Worm (Caenorhabditis elegans) whole organism, L3 larva: ENCODE measurements around the gene kcnl-1.

ENCODE experiments used
- ceh-28 ChIP-seq: fragments of 150-350 bp; optimal IDR thresholded peaks from 2 replicates; lab custom pipeline; 2014; ENCODE audit warnings: missing biosample characterization, missing genetic modification reagents, missing genetic modification characterization
- ceh-82 ChIP-seq: fragments of 150-350 bp; optimal IDR thresholded peaks from 2 replicates; lab custom pipeline; 2014; ENCODE audit warnings: missing biosample characterization, missing genetic modification characterization
- egl-5 ChIP-seq: fragments of 150-350 bp; optimal IDR thresholded peaks from 2 replicates; lab custom pipeline; 2017; ENCODE audit warnings: missing biosample characterization, missing genetic modification reagents, missing genetic modification characterization, inconsistent platforms
- elt-2 ChIP-seq: sonication (generic microtip); optimal IDR thresholded peaks from 2 replicates; lab custom pipeline; 2016; ENCODE audit warnings: missing genetic modification reagents, mild to moderate bottlenecking, missing genetic modification characterization, missing compliant biosample characterization
- fos-1 ChIP-seq: fragments of 150-350 bp; optimal IDR thresholded peaks from 2 replicates; lab custom pipeline; 2014; ENCODE audit warnings: missing biosample characterization, missing genetic modification characterization
- hmg-11 ChIP-seq: sonication (generic microtip); optimal IDR thresholded peaks from 2 replicates; lab custom pipeline; 2016; ENCODE audit warnings: missing genetic modification characterization, missing compliant biosample characterization
- jun-1 ChIP-seq: fragments of 150-350 bp; optimal IDR thresholded peaks from 2 replicates; lab custom pipeline; 2014; ENCODE audit warnings: missing biosample characterization, missing genetic modification reagents, missing genetic modification characterization
- lin-15B ChIP-seq: fragments of 150-350 bp; optimal IDR thresholded peaks from 2 replicates; lab custom pipeline; 2014; ENCODE audit warnings: missing biosample characterization, missing genetic modification characterization
- lin-39 ChIP-seq: fragments of 150-350 bp; optimal IDR thresholded peaks from 2 replicates; lab custom pipeline; 2018; ENCODE audit warnings: missing biosample characterization, missing genetic modification reagents, missing genetic modification characterization
- mml-1 ChIP-seq: fragments of 150-350 bp; sonication (generic microtip); optimal IDR thresholded peaks from 3 replicates; lab custom pipeline; 2014; ENCODE audit warnings: missing biosample characterization, missing genetic modification characterization
- nfya-1 ChIP-seq: sonication (generic microtip); optimal IDR thresholded peaks from 2 replicates; lab custom pipeline; 2017; ENCODE audit warnings: missing genetic modification characterization, mild to moderate bottlenecking, missing compliant biosample characterization, antibody characterized with exemption, moderate library complexity; ENCODE audit not compliant: insufficient read depth
- nhr-23 ChIP-seq: fragments of 150-350 bp; optimal IDR thresholded peaks from 2 replicates; lab custom pipeline; 2014; ENCODE audit warnings: missing biosample characterization, missing genetic modification reagents, missing genetic modification characterization
- nhr-25 ChIP-seq: sonication (generic microtip); optimal IDR thresholded peaks from 2 replicates; lab custom pipeline; 2017; ENCODE audit warnings: missing biosample characterization, missing genetic modification characterization
- pha-4 ChIP-seq: fragments of 150-350 bp; optimal IDR thresholded peaks from 2 replicates; lab custom pipeline; 2014; ENCODE audit warnings: missing biosample characterization, missing genetic modification reagents, missing genetic modification characterization
- pqm-1 ChIP-seq: fragments of 150-350 bp; optimal IDR thresholded peaks from 2 replicates; lab custom pipeline; 2017; ENCODE audit warnings: missing biosample characterization, missing genetic modification characterization, inconsistent platforms
- unc-62 ChIP-seq: fragments of 150-350 bp; sonication (generic microtip); optimal IDR thresholded peaks from 4 replicates; lab custom pipeline; 2014; ENCODE audit warnings: missing biosample characterization, missing genetic modification reagents, missing genetic modification characterization
- zag-1 ChIP-seq: fragments of 150-350 bp; optimal IDR thresholded peaks from 2 replicates; lab custom pipeline; 2014; ENCODE audit warnings: missing biosample characterization, missing genetic modification characterization
- ztf-4 ChIP-seq: fragments of 150-350 bp; optimal IDR thresholded peaks from 2 replicates; lab custom pipeline; 2014; ENCODE audit warnings: missing biosample characterization, missing genetic modification characterization

Gene kcnl-1

ce11 chrV:19643903-19644302 lies 78.7 kb downstream of the kcnl-1 start, which contains the start of the genes Y43F8C.7 and mrps-28:
Gene Y43F8C.7, minus strand, starts transcription at chrV:19644030.
Gene mrps-28, plus strand, starts transcription at chrV:19644239.
- TF ChIP-seq hmg-11 (tag; lab: Kevin White, UChicago) (peak; percentile 54), ztf-4 (no peak), elt-2 (tag; lab: Kevin White, UChicago) (peak; percentile 6), ceh-28 (tag; lab: Kevin White, UChicago) (peak; percentile 89), unc-62 (GFP tag; lab: Kevin White, UChicago) (no peak), egl-5 (peak; percentile 7), pha-4 (tag; lab: Kevin White, UChicago) (peak; percentile 52), nhr-25 (tag; lab: Kevin White, UChicago) (no peak), zag-1 (no peak), nhr-23 (tag; lab: Kevin White, UChicago) (no peak), pqm-1 (tag; lab: Kevin White, UChicago) (no peak), mml-1 (tag; lab: Kevin White, UChicago) (no peak), lin-15B (tag; lab: Kevin White, UChicago) (peak; percentile 2), lin-39 (tag; lab: Kevin White, UChicago) (peak; percentile 73), nfya-1 (tag; lab: Kevin White, UChicago) (peak; percentile 75)
- TF ChIP-seq, all 47 proteins: peak for 8

- TF ChIP-seq ceh-82 (tag; lab: Kevin White, UChicago): no peak
- TF ChIP-seq jun-1: no peak
- no peak for TF ChIP-seq nhr-25 (tag; lab: Kevin White, UChicago)
- TF ChIP-seq, all 47 proteins: peak for 0
Observed at ce11 chrV:19645572-19646155, 80.5 kb downstream of the kcnl-1 start, which contains the start of gene Y43F8C.9. Gene Y43F8C.9, plus strand, starts transcription at chrV:19646105.

DNA sequence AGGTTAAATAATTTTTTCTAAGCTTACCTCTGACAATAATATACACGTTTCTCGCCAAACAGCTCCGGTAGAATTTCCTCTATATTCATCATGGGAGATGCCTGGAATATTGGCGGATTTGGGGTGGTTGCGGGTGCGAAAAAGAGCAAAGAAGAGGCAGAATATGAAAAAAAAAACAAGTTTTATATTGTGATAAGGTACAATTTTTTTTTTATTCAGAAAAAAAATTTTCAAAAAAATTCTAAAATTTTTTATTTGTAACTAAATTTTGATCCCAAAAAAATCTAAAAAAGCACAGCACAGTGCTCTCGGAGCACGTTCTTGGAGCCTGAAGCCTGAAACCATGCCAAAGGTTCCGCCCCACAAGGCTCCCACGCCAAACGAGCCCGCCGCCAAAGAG lies 90.0 kb downstream of the kcnl-1 start, which contains the start of gene dmd-3:
Gene dmd-3 (minus strand): TSS at position 101 of the 400 bp plus-strand sequence.
- TF ChIP-seq elt-2 (tag; lab: Kevin White, UChicago) (no peak), fos-1 (tag; lab: Kevin White, UChicago) (no peak), pqm-1 (tag; lab: Kevin White, UChicago) (no peak)
- TF ChIP-seq, all 47 proteins: peak for 0
